In genomic region chrX:1889926-1890325, dm6 we compare ENCODE assay signal across 1 fruit fly cellular context.
TF ChIP-seq lines count a peak whose summit lies in the region.

TSS of gene trr (minus strand) at chrX:1889950.
TSS of gene mRpL16 (plus strand) at chrX:1890256.

TF ChIP-seq in whole organism, embryonic, 481 proteins besides CTCF, POLR2A, EP300 and RAD21 (continued from another document and continues in another):
- no peak for TF ChIP-seq hth (optimal IDR thresholded peaks at IDR 0.05; lab: Kevin White, UChicago)
- peak; percentile 19 for TF ChIP-seq Chrac-16 (GFP tag; optimal IDR thresholded peaks at IDR 0.05; lab: Kevin White, UChicago)
- TF ChIP-seq CG3065 (GFP tag; optimal IDR thresholded peaks at IDR 0.05; lab: Kevin White, UChicago), result no peak
- peak; percentile 43 for TF ChIP-seq CG18262 (tag; optimal IDR thresholded peaks at IDR 0.05; lab: Kevin White, UChicago)
- TF ChIP-seq CG10565 (GFP tag; optimal IDR thresholded peaks at IDR 0.05; lab: Kevin White, UChicago), result no peak
- peak; percentile 60 for TF ChIP-seq CG6791 (GFP tag; IDR thresholded peaks at IDR 0.05; lab: Robert Waterston, UW; ENCODE audit: partially characterized antibody)
- no peak for TF ChIP-seq Oli (tag; optimal IDR thresholded peaks at IDR 0.05; lab: Kevin White, UChicago)
- TF ChIP-seq dmrt11E (tag; optimal IDR thresholded peaks at IDR 0.05; lab: Kevin White, UChicago), result peak; percentile 31
- no peak for TF ChIP-seq Hr39 (optimal IDR thresholded peaks at IDR 0.05; lab: Kevin White, UChicago)
- no peak for TF ChIP-seq klu (GFP tag; IDR thresholded peaks at IDR 0.05; lab: Robert Waterston, UW)
- TF ChIP-seq crc (GFP tag; optimal IDR thresholded peaks at IDR 0.05; lab: Kevin White, UChicago), result no peak
- TF ChIP-seq sc (optimal IDR thresholded peaks at IDR 0.05; lab: Kevin White, UChicago), result no peak
- no peak for TF ChIP-seq sc (GFP tag; optimal IDR thresholded peaks at IDR 0.05; lab: Kevin White, UChicago)
- no peak for TF ChIP-seq CG7745 (tag; optimal IDR thresholded peaks at IDR 0.05; lab: Kevin White, UChicago)
- peak; percentile 32 for TF ChIP-seq tin (GFP tag; optimal IDR thresholded peaks at IDR 0.05; lab: Kevin White, UChicago)
- TF ChIP-seq CG12155 (GFP tag; optimal IDR thresholded peaks at IDR 0.05; lab: Kevin White, UChicago), result peak; percentile 24
- TF ChIP-seq CG31365 (tag; optimal IDR thresholded peaks at IDR 0.05; lab: Kevin White, UChicago), result no peak
- peak; percentile 75 for TF ChIP-seq gfzf (GFP tag; optimal IDR thresholded peaks at IDR 0.05; lab: Kevin White, UChicago)
- TF ChIP-seq CG4854 (GFP tag; optimal IDR thresholded peaks at IDR 0.05; lab: Kevin White, UChicago), result no peak
- TF ChIP-seq ara (GFP tag; IDR thresholded peaks at IDR 0.05; lab: Robert Waterston, UW), result no peak
- peak; percentile 96 for TF ChIP-seq CG15479 (GFP tag; optimal IDR thresholded peaks at IDR 0.05; lab: Kevin White, UChicago)
- TF ChIP-seq fd96Cb (tag; optimal IDR thresholded peaks at IDR 0.05; lab: Kevin White, UChicago), result no peak
- TF ChIP-seq corto (GFP tag; optimal IDR thresholded peaks at IDR 0.05; lab: Kevin White, UChicago), result no peak
- TF ChIP-seq CG17361 (GFP tag; IDR thresholded peaks at IDR 0.05; lab: Robert Waterston, UW), result no peak; the same call in 2 of the 3 replicates
- no peak for TF ChIP-seq CG10543 (GFP tag; optimal IDR thresholded peaks at IDR 0.05; lab: Kevin White, UChicago)
- no peak for TF ChIP-seq Six4 (GFP tag; optimal IDR thresholded peaks at IDR 0.05; lab: Kevin White, UChicago)
- peak; percentile 3 for TF ChIP-seq pnt (GFP tag; optimal IDR thresholded peaks at IDR 0.05; lab: Kevin White, UChicago)
- TF ChIP-seq CG9876 (GFP tag; optimal IDR thresholded peaks at IDR 0.05; lab: Kevin White, UChicago), result no peak
- no peak for TF ChIP-seq D (optimal IDR thresholded peaks at IDR 0.05; lab: Kevin White, UChicago)
- TF ChIP-seq D (GFP tag; optimal IDR thresholded peaks at IDR 0.05; lab: Kevin White, UChicago), result no peak
- no peak for TF ChIP-seq CG12104 (GFP tag; optimal IDR thresholded peaks at IDR 0.05; lab: Kevin White, UChicago)
- TF ChIP-seq GATAe (GFP tag; conservative IDR thresholded peaks at IDR 0.05; lab: Robert Waterston, UW), result no peak
- peak; percentile 4 for TF ChIP-seq ewg (GFP tag; optimal IDR thresholded peaks at IDR 0.05; lab: Kevin White, UChicago)
- TF ChIP-seq CG8924 (tag; optimal IDR thresholded peaks at IDR 0.05; lab: Kevin White, UChicago), result peak; percentile 67
- TF ChIP-seq sob (GFP tag; IDR thresholded peaks at IDR 0.05; lab: Robert Waterston, UW), result peak; percentile 40; the same call in 1 of the 2 replicates
- TF ChIP-seq CG32532 (GFP tag; IDR thresholded peaks at IDR 0.05; lab: Robert Waterston, UW), result peak; percentile 64
- TF ChIP-seq pzg (GFP tag; optimal IDR thresholded peaks at IDR 0.05; lab: Kevin White, UChicago), result peak; percentile 88
- peak; percentile 36 for TF ChIP-seq Atf3 (GFP tag; optimal IDR thresholded peaks at IDR 0.05; lab: Kevin White, UChicago)
- no peak for TF ChIP-seq CG17359 (tag; optimal IDR thresholded peaks at IDR 0.05; lab: Kevin White, UChicago)
- TF ChIP-seq CkIIα-i1 (GFP tag; IDR thresholded peaks at IDR 0.05; lab: Robert Waterston, UW), result no peak
- no peak for TF ChIP-seq CG16779 (GFP tag; IDR thresholded peaks at IDR 0.05; lab: Robert Waterston, UW)
- TF ChIP-seq h (optimal IDR thresholded peaks at IDR 0.05; lab: Kevin White, UChicago), result no peak
- TF ChIP-seq bbx (GFP tag; IDR thresholded peaks at IDR 0.05; lab: Robert Waterston, UW; ENCODE audit: partially characterized antibody), result no peak; the same call in 1 of the 2 replicates
- no peak for TF ChIP-seq ash1 (GFP tag; optimal IDR thresholded peaks at IDR 0.05; lab: Kevin White, UChicago)
- no peak for TF ChIP-seq abd-A (tag; optimal IDR thresholded peaks at IDR 0.05; lab: Kevin White, UChicago)
- no peak for TF ChIP-seq nau (GFP tag; optimal IDR thresholded peaks at IDR 0.05; lab: Kevin White, UChicago)
- TF ChIP-seq CG4707 (GFP tag; optimal IDR thresholded peaks at IDR 0.05; lab: Kevin White, UChicago), result no peak
- peak; percentile 68; the same call in 1 of the 2 replicates for TF ChIP-seq sna (GFP tag; IDR thresholded peaks at IDR 0.05; lab: Robert Waterston, UW; ENCODE audit: partially characterized antibody)
- TF ChIP-seq onecut (GFP tag; IDR thresholded peaks at IDR 0.05; lab: Robert Waterston, UW), result no peak
- TF ChIP-seq exex (tag; optimal IDR thresholded peaks at IDR 0.05; lab: Kevin White, UChicago), result no peak
- no peak for TF ChIP-seq B-H1 (GFP tag; IDR thresholded peaks at IDR 0.05; lab: Robert Waterston, UW)
- no peak for TF ChIP-seq NC2β (GFP tag; optimal IDR thresholded peaks at IDR 0.05; lab: Kevin White, UChicago)
- TF ChIP-seq CG15269 (tag; optimal IDR thresholded peaks at IDR 0.05; lab: Kevin White, UChicago), result no peak
- no peak for TF ChIP-seq CG1233 (GFP tag; optimal IDR thresholded peaks at IDR 0.05; lab: Kevin White, UChicago)
- TF ChIP-seq CG11695 (GFP tag; IDR thresholded peaks at IDR 0.05; lab: Robert Waterston, UW), result peak; percentile 39; the same call in 1 of the 3 replicates
- TF ChIP-seq ap (GFP tag; IDR thresholded peaks at IDR 0.05; lab: Robert Waterston, UW), result no peak
- no peak for TF ChIP-seq CG2889 (GFP tag; IDR thresholded peaks at IDR 0.05; lab: Robert Waterston, UW)
- TF ChIP-seq croc (GFP tag; conservative IDR thresholded peaks at IDR 0.05; lab: Robert Waterston, UW), result no peak
- peak; percentile 83 for TF ChIP-seq Scr (GFP tag; IDR thresholded peaks at IDR 0.05; lab: Robert Waterston, UW; ENCODE audit: partially characterized antibody)
- peak; percentile 71 for TF ChIP-seq vnd (GFP tag; IDR thresholded peaks at IDR 0.05; lab: Robert Waterston, UW; ENCODE audit: partially characterized antibody)
- TF ChIP-seq gt (GFP tag; IDR thresholded peaks at IDR 0.05; lab: Robert Waterston, UW), result no peak
- peak; percentile 64 for TF ChIP-seq sug (tag; optimal IDR thresholded peaks at IDR 0.05; lab: Kevin White, UChicago)
- TF ChIP-seq gcm2 (GFP tag; optimal IDR thresholded peaks at IDR 0.05; lab: Kevin White, UChicago), result no peak
- peak; percentile 49 for TF ChIP-seq jumu (GFP tag; optimal IDR thresholded peaks at IDR 0.05; lab: Kevin White, UChicago)
- peak; percentile 75 for TF ChIP-seq Dref (GFP tag; IDR thresholded peaks at IDR 0.05; lab: Robert Waterston, UW)
- no peak for TF ChIP-seq cas (GFP tag; IDR thresholded peaks at IDR 0.05; lab: Robert Waterston, UW)
- TF ChIP-seq CG15011 (GFP tag; optimal IDR thresholded peaks at IDR 0.05; lab: Kevin White, UChicago), result no peak
- TF ChIP-seq CG6654 (GFP tag; optimal IDR thresholded peaks at IDR 0.05; lab: Kevin White, UChicago), result no peak
- no peak for TF ChIP-seq Camta (GFP tag; optimal IDR thresholded peaks at IDR 0.05; lab: Kevin White, UChicago)
- peak; percentile 6 for TF ChIP-seq Sry-β (GFP tag; optimal IDR thresholded peaks at IDR 0.05; lab: Kevin White, UChicago)
- no peak for TF ChIP-seq HmgD (GFP tag; optimal IDR thresholded peaks at IDR 0.05; lab: Kevin White, UChicago)
- no peak for TF ChIP-seq Awh (GFP tag; IDR thresholded peaks at IDR 0.05; lab: Robert Waterston, UW)
- peak; percentile 14 for TF ChIP-seq CG7271 (tag; optimal IDR thresholded peaks at IDR 0.05; lab: Kevin White, UChicago)
- no peak for TF ChIP-seq ham (GFP tag; IDR thresholded peaks at IDR 0.05; lab: Robert Waterston, UW)
- TF ChIP-seq C15 (GFP tag; IDR thresholded peaks at IDR 0.05; lab: Robert Waterston, UW), result no peak
- TF ChIP-seq al (GFP tag; IDR thresholded peaks at IDR 0.05; lab: Robert Waterston, UW), result no peak; the same call in 1 of the 2 replicates
- peak; percentile 76 for TF ChIP-seq hbn (GFP tag; IDR thresholded peaks at IDR 0.05; lab: Robert Waterston, UW; ENCODE audit: partially characterized antibody)
- no peak for TF ChIP-seq Stat92E (GFP tag; optimal IDR thresholded peaks at IDR 0.05; lab: Kevin White, UChicago)
- peak; percentile 41; the same call in 1 of the 2 replicates for TF ChIP-seq CG32772 (GFP tag; IDR thresholded peaks at IDR 0.05; lab: Robert Waterston, UW)
- TF ChIP-seq Doc3 (GFP tag; IDR thresholded peaks at IDR 0.05; lab: Robert Waterston, UW; ENCODE audit: partially characterized antibody), result peak; percentile 51; the same call in 1 of the 3 replicates
- no peak for TF ChIP-seq ase (GFP tag; IDR thresholded peaks at IDR 0.05; lab: Robert Waterston, UW)
- peak; percentile 25 for TF ChIP-seq Dek (tag; optimal IDR thresholded peaks at IDR 0.05; lab: Kevin White, UChicago)
- no peak for TF ChIP-seq prd (optimal IDR thresholded peaks at IDR 0.05; lab: Kevin White, UChicago)
- peak; percentile 58; the same call in 2 of the 3 replicates for TF ChIP-seq prd (GFP tag; IDR thresholded peaks at IDR 0.05; lab: Robert Waterston, UW)
- no peak for TF ChIP-seq peb (GFP tag; IDR thresholded peaks at IDR 0.05; lab: Robert Waterston, UW)
- TF ChIP-seq nom (GFP tag; optimal IDR thresholded peaks at IDR 0.05; lab: Kevin White, UChicago), result no peak
- no peak for TF ChIP-seq Meics (GFP tag; optimal IDR thresholded peaks at IDR 0.05; lab: Kevin White, UChicago)
- no peak for TF ChIP-seq CG4282 (GFP tag; optimal IDR thresholded peaks at IDR 0.05; lab: Kevin White, UChicago)
- TF ChIP-seq CG31224 (GFP tag; IDR thresholded peaks at IDR 0.05; lab: Robert Waterston, UW), result 0 out of 2 replicates have a peak, but pooled peaks have one; percentile 16
- TF ChIP-seq lov (optimal IDR thresholded peaks at IDR 0.05; lab: Kevin White, UChicago), result no peak
- TF ChIP-seq lov (GFP tag; IDR thresholded peaks at IDR 0.05; lab: Robert Waterston, UW), result no peak
- TF ChIP-seq CG11085 (GFP tag; IDR thresholded peaks at IDR 0.05; lab: Robert Waterston, UW), result no peak
- TF ChIP-seq pros (GFP tag; optimal IDR thresholded peaks at IDR 0.05; lab: Kevin White, UChicago), result no peak
- no peak for TF ChIP-seq crol (GFP tag; IDR thresholded peaks at IDR 0.05; lab: Robert Waterston, UW)
- TF ChIP-seq twi (tag; optimal IDR thresholded peaks at IDR 0.05; lab: Kevin White, UChicago), result peak; percentile 39
- peak; percentile 64 for TF ChIP-seq CG15514 (GFP tag; optimal IDR thresholded peaks at IDR 0.05; lab: Kevin White, UChicago)
- no peak for TF ChIP-seq CG10209 (GFP tag; optimal IDR thresholded peaks at IDR 0.05; lab: Kevin White, UChicago)
- TF ChIP-seq Ssrp (tag; optimal IDR thresholded peaks at IDR 0.05; lab: Kevin White, UChicago), result no peak
- TF ChIP-seq sens-2 (GFP tag; IDR thresholded peaks at IDR 0.05; lab: Robert Waterston, UW), result no peak
- TF ChIP-seq otp (GFP tag; IDR thresholded peaks at IDR 0.05; lab: Robert Waterston, UW), result no peak
- TF ChIP-seq CG6765 (GFP tag; optimal IDR thresholded peaks at IDR 0.05; lab: Kevin White, UChicago), result no peak
- TF ChIP-seq mld (GFP tag; IDR thresholded peaks at IDR 0.05; lab: Robert Waterston, UW; ENCODE audit: partially characterized antibody), result 0 out of 3 replicates have a peak, but pooled peaks have one; percentile 33
- no peak for TF ChIP-seq Lim3 (GFP tag; IDR thresholded peaks at IDR 0.05; lab: Robert Waterston, UW)
- TF ChIP-seq az2 (GFP tag; optimal IDR thresholded peaks at IDR 0.05; lab: Kevin White, UChicago), result no peak
- peak; percentile 60 for TF ChIP-seq CG9727 (GFP tag; optimal IDR thresholded peaks at IDR 0.05; lab: Kevin White, UChicago)
- TF ChIP-seq CG10274 (GFP tag; optimal IDR thresholded peaks at IDR 0.05; lab: Kevin White, UChicago), result no peak
- TF ChIP-seq CG17612 (GFP tag; IDR thresholded peaks at IDR 0.05; lab: Robert Waterston, UW), result no peak
- TF ChIP-seq CG18476 (GFP tag; optimal IDR thresholded peaks at IDR 0.05; lab: Kevin White, UChicago), result no peak
- no peak for TF ChIP-seq usp (GFP tag; optimal IDR thresholded peaks at IDR 0.05; lab: Kevin White, UChicago)
- no peak for TF ChIP-seq CG31388 (GFP tag; optimal IDR thresholded peaks at IDR 0.05; lab: Kevin White, UChicago)
- no peak for TF ChIP-seq Gsc (GFP tag; IDR thresholded peaks at IDR 0.05; lab: Robert Waterston, UW)
- no peak for TF ChIP-seq CG6683 (GFP tag; optimal IDR thresholded peaks at IDR 0.05; lab: Kevin White, UChicago)
- TF ChIP-seq lbe (GFP tag; optimal IDR thresholded peaks at IDR 0.05; lab: Kevin White, UChicago), result no peak
- peak; percentile 57 for TF ChIP-seq CG14441 (GFP tag; IDR thresholded peaks at IDR 0.05; lab: Robert Waterston, UW)
- no peak for TF ChIP-seq Deaf1 (tag; optimal IDR thresholded peaks at IDR 0.05; lab: Kevin White, UChicago)
- TF ChIP-seq slou (GFP tag; optimal IDR thresholded peaks at IDR 0.05; lab: Kevin White, UChicago), result no peak
- TF ChIP-seq YL-1 (GFP tag; optimal IDR thresholded peaks at IDR 0.05; lab: Kevin White, UChicago), result peak; percentile 86
- TF ChIP-seq HHEX (GFP tag; optimal IDR thresholded peaks at IDR 0.05; lab: Kevin White, UChicago), result no peak
- TF ChIP-seq vvl (GFP tag; IDR thresholded peaks at IDR 0.05; lab: Robert Waterston, UW), result peak; percentile 57
- TF ChIP-seq chn (GFP tag; optimal IDR thresholded peaks at IDR 0.05; lab: Kevin White, UChicago), result peak; percentile 20
- no peak for TF ChIP-seq fd64A (GFP tag; optimal IDR thresholded peaks at IDR 0.05; lab: Kevin White, UChicago)
- TF ChIP-seq HmgZ (tag; optimal IDR thresholded peaks at IDR 0.05; lab: Kevin White, UChicago), result peak; percentile 31
- TF ChIP-seq crp (GFP tag; optimal IDR thresholded peaks at IDR 0.05; lab: Kevin White, UChicago), result peak in 1 of 2 experiments; percentile 24
- TF ChIP-seq CG6854 (GFP tag; optimal IDR thresholded peaks at IDR 0.05; lab: Kevin White, UChicago), result no peak
- TF ChIP-seq CG3847 (GFP tag; IDR thresholded peaks at IDR 0.05; lab: Robert Waterston, UW), result peak; percentile 62
- TF ChIP-seq slp2 (GFP tag; optimal IDR thresholded peaks at IDR 0.05; lab: Kevin White, UChicago), result peak; percentile 33
- no peak for TF ChIP-seq CG32767 (GFP tag; IDR thresholded peaks at IDR 0.05; lab: Robert Waterston, UW)
- TF ChIP-seq Ets65A (GFP tag; lab: Kevin White, UChicago), result peak; percentile 86
- no peak for TF ChIP-seq Mrtf (GFP tag; IDR thresholded peaks at IDR 0.05; lab: Robert Waterston, UW)
- no peak; the same call in 1 of the 2 replicates for TF ChIP-seq Taf1 (GFP tag; IDR thresholded peaks at IDR 0.05; lab: Robert Waterston, UW)
- peak; percentile 45 for TF ChIP-seq MESR4 (GFP tag; optimal IDR thresholded peaks at IDR 0.05; lab: Kevin White, UChicago)
- TF ChIP-seq CG5953 (GFP tag; IDR thresholded peaks at IDR 0.05; lab: Robert Waterston, UW), result no peak
- TF ChIP-seq CG6272 (GFP tag; IDR thresholded peaks at IDR 0.05; lab: Robert Waterston, UW), result peak; percentile 45; the same call in 1 of the 2 replicates
- TF ChIP-seq CG10147 (GFP tag; optimal IDR thresholded peaks at IDR 0.05; lab: Kevin White, UChicago), result no peak
- TF ChIP-seq CG3995 (GFP tag; optimal IDR thresholded peaks at IDR 0.05; lab: Kevin White, UChicago), result no peak
